Worm (Caenorhabditis elegans): ENCODE measurements around the gene del-9.

ce11 chrX:3566856-3567255 is 50.3 kb downstream of the del-9 start:
- TF ChIP-seq ets-7 (tag; optimal IDR thresholded peaks at IDR 0.05) (no peak), flt-1 (GFP tag; IDR thresholded peaks at IDR 0.05) (no peak), B0310.2 (tag; optimal IDR thresholded peaks at IDR 0.05) (no peak), ama-1 (optimal IDR thresholded peaks at IDR 0.05) (no peak), hnd-1 (tag; optimal IDR thresholded peaks at IDR 0.05) (no peak), ceh-36 (tag; optimal IDR thresholded peaks at IDR 0.05) (no peak), aly-1 (tag; optimal IDR thresholded peaks at IDR 0.05) (no peak), sea-1 (GFP tag; conservative IDR thresholded peaks at IDR 0.05) (no peak), hmg-4 (GFP tag; optimal IDR thresholded peaks at IDR 0.05) (no peak), ceh-13 (GFP tag; optimal IDR thresholded peaks at IDR 0.05) (no peak)

All from whole organism, early embryonic.